Fruit fly (Drosophila melanogaster) whole organism, embryonic: Measurements from ENCODE around the gene CG16772.
A peak's percentile ranks its signal among the peaks of the same experiment; 100 is the strongest.

Experiments used
- Abd-B ChIP-seq: fragments of 200-800 bp; sonication (Bioruptor generic); optimal IDR thresholded peaks from 2 replicates; lab custom pipeline; 2018; ENCODE audit warnings: missing biosample characterization, mild to moderate bottlenecking, missing genetic modification characterization, moderate library complexity
- Aef1 ChIP-seq: fragments of 200-800 bp; sonication (Bioruptor generic); IDR thresholded peaks from 3 replicates; pipeline ENCODE4 v1.3.6; 2022; ENCODE audit warnings: missing biosample characterization, missing genetic modification characterization
- Atf6 ChIP-seq: fragments of 200-800 bp; sonication (Bioruptor generic); IDR thresholded peaks from 2 replicates; pipeline ENCODE4 v1.3.6; 2022; ENCODE audit warnings: missing biosample characterization, missing genetic modification characterization
- CG10462 ChIP-seq: fragments of 200-800 bp; sonication (Bioruptor generic); optimal IDR thresholded peaks from 2 replicates; lab custom pipeline; 2016; ENCODE audit warnings: missing biosample characterization, missing genetic modification characterization
- CG12155 ChIP-seq: fragments of 200-800 bp; sonication (Bioruptor generic); optimal IDR thresholded peaks from 3 replicates; lab custom pipeline; 2016; ENCODE audit warnings: missing biosample characterization, missing genetic modification characterization
- CG12219 ChIP-seq: fragments of 200-800 bp; sonication (Bioruptor generic); optimal IDR thresholded peaks from 3 replicates; lab custom pipeline; 2018; ENCODE audit warnings: missing biosample characterization, mild to moderate bottlenecking, missing genetic modification characterization
- CG14014 ChIP-seq: fragments of 200-800 bp; sonication (Bioruptor generic); IDR thresholded peaks from 2 replicates; pipeline ENCODE4 v1.3.6; 2022; ENCODE audit warnings: missing biosample characterization, missing genetic modification characterization
- CG15011 ChIP-seq: fragments of 200-800 bp; sonication (Bioruptor generic); optimal IDR thresholded peaks from 3 replicates; lab custom pipeline; 2018; ENCODE audit warnings: missing biosample characterization, mild to moderate bottlenecking, missing genetic modification characterization
- CG16813 ChIP-seq: fragments of 200-800 bp; sonication (Bioruptor generic); IDR thresholded peaks from 3 replicates; pipeline ENCODE4 v1.3.6; 2022; ENCODE audit warnings: missing biosample characterization, missing genetic modification characterization; ENCODE audit not compliant: partially characterized antibody
- CG16863 ChIP-seq: fragments of 200-800 bp; sonication (Bioruptor generic); optimal IDR thresholded peaks from 3 replicates; lab custom pipeline; 2016; ENCODE audit warnings: missing biosample characterization, missing genetic modification characterization
- CG18011 ChIP-seq: fragments of 200-800 bp; sonication (Bioruptor generic); optimal IDR thresholded peaks from 2 replicates; lab custom pipeline; 2017; ENCODE audit warnings: missing biosample characterization, missing genetic modification characterization, mild to moderate bottlenecking, moderate library complexity, missing genotype
- CG18476 ChIP-seq: fragments of 200-800 bp; sonication (Bioruptor generic); optimal IDR thresholded peaks from 2 replicates; lab custom pipeline; 2016; ENCODE audit warnings: missing biosample characterization, mild to moderate bottlenecking, missing genetic modification characterization
- CG31365 ChIP-seq: fragments of 200-800 bp; sonication (Bioruptor generic); optimal IDR thresholded peaks from 2 replicates; lab custom pipeline; 2018; ENCODE audit warnings: missing biosample characterization, mild to moderate bottlenecking, missing genetic modification characterization
- CG34224 ChIP-seq: fragments of 200-800 bp; sonication (Bioruptor generic); IDR thresholded peaks from 3 replicates; pipeline ENCODE4 v1.3.6; 2022; ENCODE audit warnings: missing biosample characterization, missing genetic modification characterization; ENCODE audit not compliant: partially characterized antibody
- CG5245 ChIP-seq: fragments of 200-800 bp; sonication (Bioruptor generic); optimal IDR thresholded peaks from 3 replicates; lab custom pipeline; 2016; ENCODE audit warnings: missing biosample characterization, missing genetic modification characterization
- CG6689 ChIP-seq: fragments of 200-800 bp; sonication (Bioruptor generic); IDR thresholded peaks from 2 replicates; pipeline ENCODE4 v1.3.6; 2022; ENCODE audit warnings: missing biosample characterization, missing genetic modification characterization
- CG6813 ChIP-seq: fragments of 200-800 bp; sonication (Bioruptor generic); optimal IDR thresholded peaks from 2 replicates; lab custom pipeline; 2017; ENCODE audit warnings: missing biosample characterization, missing genetic modification characterization, mild to moderate bottlenecking, moderate library complexity, missing genetic modification reagents
- CG7839 ChIP-seq: fragments of 200-800 bp; sonication (Bioruptor generic); optimal IDR thresholded peaks from 3 replicates; lab custom pipeline; 2018; ENCODE audit warnings: missing biosample characterization, mild to moderate bottlenecking, missing genetic modification characterization, moderate library complexity
- CG9727 ChIP-seq: fragments of 200-800 bp; sonication (Bioruptor generic); optimal IDR thresholded peaks from 3 replicates; lab custom pipeline; 2017; ENCODE audit warnings: missing biosample characterization, mild to moderate bottlenecking, missing genetic modification characterization
- CG9876 ChIP-seq: fragments of 200-800 bp; sonication (Bioruptor generic); optimal IDR thresholded peaks from 2 replicates; lab custom pipeline; 2016; ENCODE audit warnings: missing biosample characterization, missing genetic modification characterization
- Dfd ChIP-seq, 2 experiments: fragments of >200 bp; optimal IDR thresholded peaks; 2 replicates each; lab custom pipeline; 2017; ENCODE audit warnings: missing biosample characterization in 2 of 2, missing genetic modification characterization in 2 of 2
- Fer3 ChIP-seq: fragments of 200-800 bp; sonication (Bioruptor generic); optimal IDR thresholded peaks from 2 replicates; lab custom pipeline; 2018; ENCODE audit warnings: missing biosample characterization, mild to moderate bottlenecking, missing genetic modification characterization, moderate library complexity
- Gsc ChIP-seq: fragments of 200-800 bp; sonication (Bioruptor generic); IDR thresholded peaks from 2 replicates; pipeline ENCODE4 v1.3.6; 2022; ENCODE audit warnings: missing biosample characterization, missing genetic modification characterization
- H2.0 ChIP-seq: fragments of 200-800 bp; sonication (Bioruptor generic); IDR thresholded peaks from 2 replicates; pipeline ENCODE4 v1.3.6; 2022; ENCODE audit warnings: missing biosample characterization, missing genetic modification characterization
- HLH3B ChIP-seq: fragments of 200-800 bp; sonication (Bioruptor generic); IDR thresholded peaks from 2 replicates; pipeline ENCODE4 v1.3.6; 2022; ENCODE audit warnings: missing biosample characterization, missing genetic modification characterization
- HmgD ChIP-seq: fragments of 200-800 bp; sonication (Bioruptor generic); optimal IDR thresholded peaks from 3 replicates; lab custom pipeline; 2016; ENCODE audit warnings: missing biosample characterization, missing genetic modification characterization
- MTF-1 ChIP-seq: fragments of 200-800 bp; sonication (Bioruptor generic); optimal IDR thresholded peaks from 2 replicates; lab custom pipeline; 2018; ENCODE audit warnings: missing biosample characterization, mild to moderate bottlenecking, missing genetic modification characterization, borderline replicate concordance
- Nf-YB ChIP-seq: fragments of 200-800 bp; sonication (Bioruptor generic); optimal IDR thresholded peaks from 3 replicates; lab custom pipeline; 2019; ENCODE audit warnings: missing biosample characterization, mild to moderate bottlenecking, missing genetic modification characterization, moderate library complexity
- Rx ChIP-seq: fragments of 200-800 bp; sonication (Bioruptor generic); IDR thresholded peaks from 2 replicates; pipeline ENCODE4 v1.3.6; 2022; ENCODE audit warnings: missing biosample characterization, missing genetic modification characterization
- Six4 ChIP-seq: fragments of 200-800 bp; sonication (Bioruptor generic); optimal IDR thresholded peaks from 2 replicates; lab custom pipeline; 2016; ENCODE audit warnings: missing biosample characterization, missing genetic modification characterization
- Spps ChIP-seq: fragments of 200-800 bp; sonication (Bioruptor generic); optimal IDR thresholded peaks from 2 replicates; lab custom pipeline; 2018; ENCODE audit warnings: missing biosample characterization, mild to moderate bottlenecking, missing genetic modification characterization
- Ssrp ChIP-seq: fragments of 200-800 bp; sonication (Bioruptor generic); optimal IDR thresholded peaks from 2 replicates; lab custom pipeline; 2018; ENCODE audit warnings: missing biosample characterization, mild to moderate bottlenecking, missing genetic modification characterization, moderate library complexity
- TFAM ChIP-seq: fragments of 200-800 bp; sonication (Bioruptor generic); optimal IDR thresholded peaks from 2 replicates; lab custom pipeline; 2017; ENCODE audit warnings: missing biosample characterization, missing genetic modification characterization, inconsistent platforms
- az2 ChIP-seq: fragments of 200-800 bp; sonication (Bioruptor generic); optimal IDR thresholded peaks from 3 replicates; lab custom pipeline; 2016; ENCODE audit warnings: missing biosample characterization, missing genetic modification characterization
- br ChIP-seq: fragments of >200 bp; optimal IDR thresholded peaks from 2 replicates; lab custom pipeline; 2017
- ewg ChIP-seq: fragments of 200-800 bp; sonication (Bioruptor generic); optimal IDR thresholded peaks from 3 replicates; lab custom pipeline; 2017; ENCODE audit warnings: mild to moderate bottlenecking, missing biosample characterization, missing genetic modification reagents, missing genetic modification characterization
- hth ChIP-seq: fragments of >200 bp; optimal IDR thresholded peaks from 2 replicates; lab custom pipeline; 2017; ENCODE audit warnings: inconsistent platforms
- insv ChIP-seq, 2 experiments: fragments of 200-800 bp; sonication (Bioruptor generic); optimal IDR thresholded peaks; 3 replicates each; lab custom pipeline; 2016 to 2018; ENCODE audit warnings: missing biosample characterization in 2 of 2, missing genetic modification characterization in 2 of 2
- jigr1 ChIP-seq: fragments of 200-800 bp; sonication (Bioruptor generic); IDR thresholded peaks from 3 replicates; pipeline ENCODE4 v1.3.6; 2022; ENCODE audit warnings: missing biosample characterization, missing genetic modification characterization
- jumu ChIP-seq: fragments of 200-800 bp; sonication (Bioruptor generic); optimal IDR thresholded peaks from 3 replicates; lab custom pipeline; 2016; ENCODE audit warnings: missing biosample characterization, missing genetic modification characterization
- ken ChIP-seq: fragments of 200-800 bp; sonication (Bioruptor generic); IDR thresholded peaks from 3 replicates; pipeline ENCODE4 v1.3.6; 2022; ENCODE audit warnings: missing biosample characterization, missing genetic modification characterization
- kni ChIP-seq: fragments of 200-800 bp; sonication (Bioruptor generic); optimal IDR thresholded peaks from 3 replicates; lab custom pipeline; 2017; ENCODE audit warnings: mild to moderate bottlenecking, missing biosample characterization, missing genetic modification reagents, missing genetic modification characterization
- lov ChIP-seq, 2 experiments: fragments of 200-800 bp in 1 of 2; fragments of >200 bp in 1 of 2; sonication (Bioruptor generic) in 1 of 2; IDR thresholded peaks in 1 of 2; optimal IDR thresholded peaks in 1 of 2; 2 replicates in 1 of 2; 3 replicates in 1 of 2; pipeline versions ENCODE4 v1.3.6 to Lab custom; 2017 to 2022; ENCODE audit warnings: missing biosample characterization in 1 of 2, missing genetic modification characterization in 1 of 2
- nerfin-2 ChIP-seq: fragments of 200-800 bp; sonication (Bioruptor generic); IDR thresholded peaks from 2 replicates; pipeline ENCODE4 v1.3.6; 2022; ENCODE audit warnings: missing biosample characterization, missing genetic modification characterization; ENCODE audit not compliant: partially characterized antibody
- onecut ChIP-seq: fragments of 200-800 bp; sonication (Bioruptor generic); IDR thresholded peaks from 2 replicates; pipeline ENCODE4 v1.3.6; 2022; ENCODE audit warnings: missing biosample characterization, missing genetic modification characterization
- peb ChIP-seq: fragments of 200-800 bp; sonication (Bioruptor generic); IDR thresholded peaks from 2 replicates; pipeline ENCODE4 v1.3.6; 2022; ENCODE audit warnings: missing biosample characterization, missing genetic modification characterization
- rib ChIP-seq: fragments of 200-800 bp; sonication (Bioruptor generic); IDR thresholded peaks from 2 replicates; pipeline ENCODE4 v1.3.6; 2022; ENCODE audit warnings: missing biosample characterization, missing genetic modification characterization
- sens-2 ChIP-seq: fragments of 200-800 bp; sonication (Bioruptor generic); IDR thresholded peaks from 2 replicates; pipeline ENCODE4 v1.3.6; 2022; ENCODE audit warnings: missing biosample characterization, missing genetic modification characterization
- tup ChIP-seq: fragments of 200-800 bp; sonication (Bioruptor generic); optimal IDR thresholded peaks from 2 replicates; lab custom pipeline; 2016; ENCODE audit warnings: missing biosample characterization, mild to moderate bottlenecking, missing genetic modification characterization, moderate library complexity
- unc-4 ChIP-seq: fragments of 200-800 bp; sonication (Bioruptor generic); IDR thresholded peaks from 2 replicates; pipeline ENCODE4 v1.3.6; 2022; ENCODE audit warnings: missing biosample characterization, missing genetic modification characterization; ENCODE audit not compliant: partially characterized antibody
- wor ChIP-seq: fragments of 200-800 bp; sonication (Bioruptor generic); IDR thresholded peaks from 2 replicates; pipeline ENCODE4 v1.3.6; 2022; ENCODE audit warnings: missing biosample characterization, missing genetic modification characterization

The CG16772 gene

DNA sequence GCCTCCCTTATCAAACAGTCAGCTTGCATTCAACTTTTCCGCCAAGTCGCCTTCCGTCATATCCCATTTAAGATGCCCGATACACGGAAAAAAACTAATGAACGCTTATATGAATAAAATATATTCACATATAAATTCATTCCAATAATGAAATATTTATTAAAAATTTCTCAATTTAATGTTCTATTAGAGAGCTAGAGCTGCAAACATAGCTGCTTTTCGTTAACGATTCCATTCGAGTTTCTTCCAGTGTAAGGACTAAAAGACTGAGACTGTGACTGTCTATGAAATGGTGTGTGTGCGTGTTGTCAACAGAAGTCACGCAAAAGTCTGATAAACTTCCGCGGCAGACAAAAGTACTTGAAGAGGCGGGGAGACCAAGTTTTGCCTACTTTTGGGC lies 32.4 kb upstream of the CG16772 start (continued):
- TF ChIP-seq rib (no peak), tup (GFP tag; lab: Kevin White, UChicago) (no peak), CG6689 (GFP tag; lab: Robert Waterston, UW) (peak; percentile 65; the same call in 1 of the 2 replicates), Aef1 (GFP tag; lab: Robert Waterston, UW) (no peak; the same call in 2 of the 3 replicates), CG7839 (tag; lab: Kevin White, UChicago) (peak; percentile 63), HmgD (GFP tag; lab: Kevin White, UChicago) (no peak), unc-4 (GFP tag; lab: Robert Waterston, UW) (no peak), Abd-B (GFP tag; lab: Kevin White, UChicago) (peak; percentile 45), az2 (GFP tag; lab: Kevin White, UChicago) (peak; percentile 33), Fer3 (tag; lab: Kevin White, UChicago) (peak; percentile 53), CG9876 (GFP tag; lab: Kevin White, UChicago) (no peak), peb (GFP tag; lab: Robert Waterston, UW) (no peak), Nf-YB (GFP tag; lab: Kevin White, UChicago) (no peak), hth (no peak), CG18476 (GFP tag; lab: Kevin White, UChicago) (no peak), CG10462 (GFP tag; lab: Kevin White, UChicago) (no peak), ken (GFP tag; lab: Robert Waterston, UW) (no peak), Rx (no peak; the same call in 1 of the 2 replicates), lov (optimal IDR thresholded peaks at IDR 0.05; lab: Kevin White, UChicago) (no peak), lov (GFP tag; IDR thresholded peaks at IDR 0.05; lab: Robert Waterston, UW) (no peak), CG12219 (GFP tag; lab: Kevin White, UChicago) (no peak), Spps (tag; lab: Kevin White, UChicago) (no peak), MTF-1 (no peak), jigr1 (no peak), CG6813 (no peak), CG16813 (no peak), Atf6 (peak; percentile 48; the same call in 1 of the 2 replicates), CG31365 (tag; lab: Kevin White, UChicago) (no peak), ewg (GFP tag; lab: Kevin White, UChicago) (no peak), wor (no peak), Dfd (GFP tag; optimal IDR thresholded peaks at IDR 0.05; lab: Kevin White, UChicago) (no peak), CG9727 (peak; percentile 42), CG16863 (no peak), CG12155 (GFP tag; lab: Kevin White, UChicago) (no peak), jumu (GFP tag; lab: Kevin White, UChicago) (no peak), br (lab: Kevin White, UChicago) (no peak), CG15011 (GFP tag; lab: Kevin White, UChicago) (peak; percentile 21), HLH3B (GFP tag; lab: Robert Waterston, UW) (0 out of 2 replicates have a peak, but pooled peaks have one; percentile 26), sens-2 (GFP tag; lab: Robert Waterston, UW) (no peak), CG5245 (GFP tag; lab: Kevin White, UChicago) (no peak), insv (GFP tag; optimal IDR thresholded peaks at IDR 0.05; lab: Kevin White, UChicago) (no peak), nerfin-2 (no peak), Gsc (GFP tag; lab: Robert Waterston, UW) (no peak), H2.0 (GFP tag; lab: Robert Waterston, UW) (no peak), CG14014 (peak; percentile 39; the same call in 1 of the 2 replicates), onecut (GFP tag; lab: Robert Waterston, UW) (no peak), CG18011 (GFP tag; lab: Kevin White, UChicago) (no peak), kni (GFP tag; lab: Kevin White, UChicago) (no peak), CG34224 (GFP tag; lab: Robert Waterston, UW) (no peak), Six4 (GFP tag; lab: Kevin White, UChicago) (no peak), Ssrp (peak; percentile 27), TFAM (GFP tag; lab: Kevin White, UChicago) (no peak)
